Worm (Caenorhabditis elegans): ENCODE data around the gene ZK938.12.
A peak's percentile ranks its signal among the peaks of the same experiment; 100 is the strongest.

Gene ZK938.12

DNA sequence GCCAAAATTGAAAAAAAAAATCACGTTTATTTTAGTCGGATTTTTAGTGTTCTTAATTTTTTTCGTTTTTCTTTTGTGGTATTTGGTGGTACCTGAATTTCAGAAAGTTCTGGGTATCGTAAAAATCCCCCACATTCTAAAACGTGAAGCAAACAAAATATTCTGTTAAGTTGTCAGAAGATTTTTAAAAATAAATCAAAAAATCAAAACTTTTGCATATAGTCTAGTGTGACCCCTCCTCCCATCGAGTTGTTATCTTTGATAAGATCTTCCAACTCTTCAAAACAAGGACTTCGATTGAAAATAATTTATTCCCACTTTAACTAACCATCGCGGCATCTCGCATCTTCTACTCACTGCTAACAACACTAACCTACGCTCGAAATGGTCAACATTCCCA, 2.0 kb upstream of the ZK938.12 start, which contains the start of gene ZK938.1:
TSS of gene ZK938.1 (plus strand) at position 301 of the 400 bp plus-strand sequence.
- TF ChIP-seq nhr-11 (tag; optimal IDR thresholded peaks at IDR 0.05), result no peak
- no peak for TF ChIP-seq nhr-67 (tag; optimal IDR thresholded peaks at IDR 0.05)
- TF ChIP-seq elt-2 (tag; optimal IDR thresholded peaks at IDR 0.05), result no peak
- no peak for TF ChIP-seq nfya-1 (tag; optimal IDR thresholded peaks at IDR 0.05; ENCODE audit: insufficient read depth)
- no peak for TF ChIP-seq lin-15B (tag; optimal IDR thresholded peaks at IDR 0.05)
- TF ChIP-seq egl-5 (tag; optimal IDR thresholded peaks at IDR 0.05), result no peak
- TF ChIP-seq hmg-11 (tag; optimal IDR thresholded peaks at IDR 0.05), result no peak
- no peak for TF ChIP-seq unc-39 (tag; optimal IDR thresholded peaks at IDR 0.05)
- TF ChIP-seq sea-2 (GFP tag; optimal IDR thresholded peaks at IDR 0.05), result no peak
- no peak for TF ChIP-seq fos-1 (tag; optimal IDR thresholded peaks at IDR 0.05)
- TF ChIP-seq elt-1 (tag; optimal IDR thresholded peaks at IDR 0.05), result no peak
- TF ChIP-seq nhr-237 (tag; optimal IDR thresholded peaks at IDR 0.05), result no peak
- TF ChIP-seq ZK546.5 (tag; optimal IDR thresholded peaks at IDR 0.05), result no peak
- TF ChIP-seq pha-4 (tag; optimal IDR thresholded peaks at IDR 0.05), result no peak
- TF ChIP-seq nhr-43 (tag; optimal IDR thresholded peaks at IDR 0.05; ENCODE audit: poor library complexity, severe bottlenecking), result no peak
- no peak for TF ChIP-seq ceh-82 (tag; optimal IDR thresholded peaks at IDR 0.05)

DNA sequence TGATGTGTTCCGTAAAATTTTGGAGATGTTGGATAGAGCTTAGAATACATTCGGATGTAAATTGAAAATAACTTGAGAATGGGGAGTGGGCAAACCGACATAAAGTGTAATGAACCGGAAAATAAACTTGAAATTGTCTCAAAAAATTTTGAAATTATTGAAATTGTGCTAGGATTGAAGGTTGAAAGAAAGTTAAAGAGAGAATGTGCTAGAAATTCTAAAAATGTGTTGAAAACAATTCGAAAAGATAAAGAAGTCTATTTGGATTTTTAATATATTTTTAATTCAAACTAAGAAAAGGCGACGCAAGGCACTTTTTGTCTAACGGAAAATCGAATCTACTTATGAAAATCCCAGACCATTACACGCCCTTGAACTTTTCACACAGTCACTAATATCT, 2.7 kb downstream of the ZK938.12 start, which contains the start of gene ZK938.3:
TSS of gene ZK938.3 (minus strand) at position 101 of the 400 bp plus-strand sequence.
- TF ChIP-seq lin-15B (tag; optimal IDR thresholded peaks at IDR 0.05) (no peak), fkh-2 (tag; optimal IDR thresholded peaks at IDR 0.05) (no peak), daf-12 (tag; optimal IDR thresholded peaks at IDR 0.05) (no peak), nhr-25 (tag; optimal IDR thresholded peaks at IDR 0.05) (no peak), ztf-11 (tag; optimal IDR thresholded peaks at IDR 0.05) (no peak), unc-39 (tag; optimal IDR thresholded peaks at IDR 0.05) (no peak), pqm-1 (tag; optimal IDR thresholded peaks at IDR 0.05) (no peak), tbx-2 (tag; optimal IDR thresholded peaks at IDR 0.05) (no peak), egl-27 (tag; optimal IDR thresholded peaks at IDR 0.05) (no peak), ZK546.5 (tag; optimal IDR thresholded peaks at IDR 0.05) (no peak), egl-5 (tag; optimal IDR thresholded peaks at IDR 0.05) (no peak), hmg-11 (tag; optimal IDR thresholded peaks at IDR 0.05) (no peak), elt-1 (tag; optimal IDR thresholded peaks at IDR 0.05) (no peak)

DNA sequence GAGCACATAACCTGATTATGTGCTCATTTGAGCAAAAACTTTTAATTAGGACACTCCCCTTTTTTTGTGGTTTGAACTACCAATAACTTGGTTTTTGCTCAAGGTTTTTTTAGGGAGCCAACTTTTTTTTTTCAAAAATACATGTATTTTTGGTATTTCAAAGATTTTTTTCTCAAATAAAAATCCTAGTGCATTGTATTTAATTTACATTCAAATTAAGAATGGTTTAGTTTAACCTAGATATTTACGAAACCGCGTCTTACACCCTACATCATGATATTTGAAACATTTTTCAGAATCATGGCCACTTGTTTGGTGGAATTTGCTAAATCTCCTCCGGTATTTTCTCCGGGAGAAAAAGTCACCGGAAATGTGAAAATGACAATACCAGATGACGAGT, 3.8 kb downstream of the ZK938.12 start, which contains the start of gene arrd-5:
TSS of gene arrd-5 (plus strand) at position 301 of the 400 bp plus-strand sequence.
- TF ChIP-seq nhr-237 (tag; optimal IDR thresholded peaks at IDR 0.05) (no peak), ztf-4 (tag; optimal IDR thresholded peaks at IDR 0.05) (no peak), aly-2 (tag; optimal IDR thresholded peaks at IDR 0.05) (no peak), nhr-23 (tag; optimal IDR thresholded peaks at IDR 0.05) (no peak), ceh-82 (tag; optimal IDR thresholded peaks at IDR 0.05) (no peak), fkh-2 (tag; optimal IDR thresholded peaks at IDR 0.05) (no peak), ceh-28 (tag; optimal IDR thresholded peaks at IDR 0.05) (no peak), pha-4 (tag; optimal IDR thresholded peaks at IDR 0.05) (no peak), mdl-1 (tag; optimal IDR thresholded peaks at IDR 0.05) (no peak), ceh-16 (tag; optimal IDR thresholded peaks at IDR 0.05) (no peak), elt-1 (tag; optimal IDR thresholded peaks at IDR 0.05) (no peak), nhr-67 (tag; optimal IDR thresholded peaks at IDR 0.05) (no peak), sea-2 (GFP tag; optimal IDR thresholded peaks at IDR 0.05) (no peak), elt-2 (tag; optimal IDR thresholded peaks at IDR 0.05) (no peak), ceh-9 (tag; optimal IDR thresholded peaks at IDR 0.05) (no peak)

DNA sequence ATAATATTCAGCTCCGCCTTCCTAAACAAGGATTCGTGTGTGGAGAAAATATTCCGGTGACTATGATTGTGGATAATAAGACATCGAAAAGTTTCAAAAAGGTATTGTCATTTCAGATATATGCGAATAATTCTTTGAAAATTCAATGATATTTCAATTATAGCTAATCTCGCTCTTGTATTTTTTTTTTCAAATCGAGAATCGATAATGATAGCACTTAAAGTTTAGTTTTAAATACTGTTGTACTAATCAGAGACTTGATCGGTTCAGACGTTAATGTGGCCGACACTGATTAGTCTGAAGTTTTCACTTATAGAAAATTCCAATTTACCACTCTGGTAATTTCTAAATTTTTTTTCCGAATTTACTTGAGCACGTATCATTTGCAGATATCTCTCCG, 4.8 kb downstream of the ZK938.12 start:
- no peak for TF ChIP-seq elt-3 (tag; optimal IDR thresholded peaks at IDR 0.05)

DNA sequence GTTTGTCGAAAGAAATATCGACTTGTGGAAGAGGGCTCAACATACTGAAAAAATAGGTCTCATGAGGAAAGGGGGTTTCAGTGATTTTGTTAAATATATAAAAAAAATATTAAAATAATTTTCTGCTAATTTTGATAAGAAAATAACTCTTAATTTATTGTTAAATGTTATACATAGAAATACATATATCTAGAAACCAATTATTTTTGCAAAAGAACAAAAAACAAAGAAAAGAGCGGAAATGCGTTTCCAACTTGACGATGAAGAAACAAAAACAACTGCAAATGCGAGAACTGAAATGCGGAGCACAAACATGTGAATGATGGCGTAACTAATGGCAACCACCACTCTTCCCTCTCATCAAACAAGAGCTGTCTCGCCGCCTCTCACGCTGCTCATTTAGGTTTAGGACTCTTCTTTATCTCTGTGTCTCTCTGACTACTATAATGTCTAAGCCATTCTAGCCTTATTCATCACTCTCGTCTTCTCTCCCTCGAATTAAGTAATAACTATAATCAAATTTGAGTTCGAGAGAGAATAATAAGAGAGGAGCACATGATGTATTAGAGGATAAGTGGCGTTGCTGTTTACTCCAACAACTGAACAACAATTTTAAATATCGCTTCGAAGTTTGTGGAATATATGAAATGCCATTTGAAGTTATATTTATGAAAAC, 7.3 kb downstream of the ZK938.12 start, which contains the start of gene arrd-4:
TSS of gene arrd-4 (minus strand) at position 51 of the 676 bp plus-strand sequence.
- TF ChIP-seq pha-4 (tag; optimal IDR thresholded peaks at IDR 0.05) (no peak), elt-1 (tag; optimal IDR thresholded peaks at IDR 0.05) (no peak), lsy-12 (tag; optimal IDR thresholded peaks at IDR 0.05) (no peak), nhr-11 (tag; optimal IDR thresholded peaks at IDR 0.05) (peak; percentile 86), tbx-2 (tag; optimal IDR thresholded peaks at IDR 0.05) (no peak), ZK546.5 (tag; optimal IDR thresholded peaks at IDR 0.05) (no peak), hmg-11 (tag; optimal IDR thresholded peaks at IDR 0.05) (no peak)

Measured in whole organism, L3 larva.